Worm (Caenorhabditis elegans) whole organism, young adult: ENCODE results near the gene str-134.
A peak's percentile ranks its signal among the peaks of the same experiment; 100 is the strongest.

Experiments
- B0035.1 ChIP-seq: sonication (generic microtip); optimal IDR thresholded peaks from 2 replicates; lab custom pipeline; 2016; ENCODE audit warnings: missing genetic modification characterization, mild to moderate bottlenecking, missing compliant biosample characterization, missing genotype, missing genetic modification reagents
- B0336.3 ChIP-seq: fragments of 200-800 bp; sonication (Bioruptor generic); IDR thresholded peaks from 2 replicates; pipeline ENCODE4 v1.3.6; 2022; ENCODE audit warnings: missing genetic modification characterization, missing compliant biosample characterization
- F10E7.11 ChIP-seq: sonication (generic microtip); optimal IDR thresholded peaks from 2 replicates; lab custom pipeline; 2017; ENCODE audit warnings: mild to moderate bottlenecking, missing genetic modification characterization, moderate library complexity, missing compliant biosample characterization
- F22D6.2 ChIP-seq: sonication (generic microtip); optimal IDR thresholded peaks from 2 replicates; lab custom pipeline; 2016; ENCODE audit warnings: mild to moderate bottlenecking, missing genetic modification characterization, missing compliant biosample characterization
- F33H1.4 ChIP-seq: fragments of 200-800 bp; sonication (Bioruptor generic); IDR thresholded peaks from 2 replicates; pipeline ENCODE4 v1.3.6; 2022; ENCODE audit warnings: missing genetic modification reagents, missing genetic modification characterization, missing compliant biosample characterization
- F49E8.2 ChIP-seq: sonication (generic microtip); optimal IDR thresholded peaks from 3 replicates; lab custom pipeline; 2017; ENCODE audit warnings: missing genetic modification characterization, mild to moderate bottlenecking, missing compliant biosample characterization, antibody characterized with exemption, moderate library complexity; ENCODE audit not compliant: insufficient read depth
- F52B5.7 ChIP-seq: sonication (generic microtip); optimal IDR thresholded peaks from 2 replicates; lab custom pipeline; 2016; ENCODE audit warnings: mild to moderate bottlenecking, missing genetic modification characterization, missing compliant biosample characterization
- F55B11.4 ChIP-seq: sonication (generic microtip); optimal IDR thresholded peaks from 2 replicates; lab custom pipeline; 2016; ENCODE audit warnings: missing compliant biosample characterization, missing genetic modification characterization, borderline replicate concordance; ENCODE audit not compliant: insufficient read depth
- Y53F4B.3 ChIP-seq: fragments of 200-800 bp; sonication (Bioruptor generic); IDR thresholded peaks from 2 replicates; pipeline ENCODE4 v1.3.6; 2022; ENCODE audit warnings: missing genetic modification reagents, missing genetic modification characterization, missing compliant biosample characterization
- Y67H2A.10 ChIP-seq: fragments of 200-800 bp; sonication (Bioruptor generic); conservative IDR thresholded peaks from 2 replicates; pipeline ENCODE4 v1.3.6; 2022; ENCODE audit warnings: missing genetic modification reagents, missing genetic modification characterization, missing compliant biosample characterization
- Y79H2A.3 ChIP-seq: fragments of 200-800 bp; sonication (Bioruptor generic); conservative IDR thresholded peaks from 2 replicates; pipeline ENCODE4 v1.3.6; 2022; ENCODE audit warnings: missing genetic modification reagents, missing genetic modification characterization, missing compliant biosample characterization
- Y95B8A.8 ChIP-seq: fragments of 200-800 bp; sonication (Bioruptor generic); IDR thresholded peaks from 2 replicates; pipeline ENCODE4 v1.3.6; 2022; ENCODE audit warnings: missing genetic modification reagents, missing genetic modification characterization, missing compliant biosample characterization
- aptf-2 ChIP-seq: fragments of 200-800 bp; sonication (Bioruptor generic); conservative IDR thresholded peaks from 2 replicates; pipeline ENCODE4 v1.3.6; 2022; ENCODE audit warnings: missing genetic modification reagents, missing genetic modification characterization, missing compliant biosample characterization
- athp-1 ChIP-seq: sonication (generic microtip); optimal IDR thresholded peaks from 2 replicates; lab custom pipeline; 2017; ENCODE audit warnings: mild to moderate bottlenecking, missing genetic modification characterization, missing compliant biosample characterization
- attf-6 ChIP-seq: fragments of 200-800 bp; sonication (Bioruptor generic); IDR thresholded peaks from 2 replicates; pipeline ENCODE4 v1.3.6; 2022; ENCODE audit warnings: missing genetic modification reagents, missing genetic modification characterization, missing compliant biosample characterization
- bed-1 ChIP-seq: fragments of 200-800 bp; sonication (Bioruptor generic); IDR thresholded peaks from 2 replicates; pipeline ENCODE4 v1.3.6; 2022; ENCODE audit warnings: missing genetic modification reagents, missing genetic modification characterization, missing compliant biosample characterization
- ceh-100 ChIP-seq: fragments of 200-800 bp; sonication (Bioruptor generic); IDR thresholded peaks from 2 replicates; pipeline ENCODE4 v1.3.6; 2022; ENCODE audit warnings: missing genetic modification reagents, missing genetic modification characterization, missing compliant biosample characterization
- ceh-27 ChIP-seq: fragments of 200-800 bp; sonication (Bioruptor generic); optimal IDR thresholded peaks from 2 replicates; lab custom pipeline; 2018; ENCODE audit warnings: mild to moderate bottlenecking, missing genetic modification characterization, moderate library complexity, missing compliant biosample characterization
- ceh-58 ChIP-seq: fragments of 200-800 bp; sonication (Bioruptor generic); IDR thresholded peaks from 2 replicates; pipeline ENCODE4 v1.3.6; 2022; ENCODE audit warnings: missing genetic modification characterization, missing compliant biosample characterization
- ceh-79 ChIP-seq: sonication (generic microtip); optimal IDR thresholded peaks from 2 replicates; lab custom pipeline; 2017; ENCODE audit warnings: mild to moderate bottlenecking, missing genetic modification characterization, missing compliant biosample characterization
- die-1 ChIP-seq: sonication (generic microtip); optimal IDR thresholded peaks from 2 replicates; lab custom pipeline; 2016; ENCODE audit warnings: missing genotype, mild to moderate bottlenecking, missing genetic modification characterization, missing compliant biosample characterization
- gei-17 ChIP-seq: fragments of 200-800 bp; sonication (Bioruptor generic); optimal IDR thresholded peaks from 2 replicates; lab custom pipeline; 2018; ENCODE audit warnings: mild to moderate bottlenecking, missing genetic modification characterization, missing compliant biosample characterization
- hmg-1.2 ChIP-seq: fragments of 200-800 bp; sonication (Bioruptor generic); IDR thresholded peaks from 2 replicates; pipeline ENCODE4 v1.3.6; 2022; ENCODE audit warnings: missing genetic modification reagents, missing genetic modification characterization, missing compliant biosample characterization
- hsf-1 ChIP-seq: fragments of 200-800 bp; sonication (Bioruptor generic); IDR thresholded peaks from 2 replicates; pipeline ENCODE4 v1.3.6; 2022; ENCODE audit warnings: missing genetic modification reagents, missing genetic modification characterization, missing compliant biosample characterization
- let-526 ChIP-seq: fragments of 200-800 bp; sonication (Bioruptor generic); IDR thresholded peaks from 2 replicates; pipeline ENCODE4 v1.3.6; 2022; ENCODE audit warnings: missing genetic modification reagents, missing genetic modification characterization, missing compliant biosample characterization
- lin-35 ChIP-seq, 3 experiments: fragments of 150-350 bp in 2 of 3; sonication (generic microtip) in 1 of 3; optimal IDR thresholded peaks; 2 replicates each; lab custom pipeline; 2014 to 2018; ENCODE audit warnings: missing biosample characterization in 3 of 3, missing genetic modification characterization in 3 of 3, missing genetic modification reagents in 3 of 3
- lin-40 ChIP-seq: sonication (generic microtip); optimal IDR thresholded peaks from 2 replicates; lab custom pipeline; 2016; ENCODE audit warnings: missing genetic modification characterization, mild to moderate bottlenecking, missing compliant biosample characterization, missing genotype, missing genetic modification reagents
- lsl-1 ChIP-seq: fragments of 200-800 bp; sonication (Bioruptor generic); optimal IDR thresholded peaks from 2 replicates; lab custom pipeline; 2018; ENCODE audit warnings: mild to moderate bottlenecking, missing genetic modification characterization, moderate library complexity, missing compliant biosample characterization
- madf-3 ChIP-seq: fragments of 200-800 bp; sonication (Bioruptor generic); IDR thresholded peaks from 2 replicates; pipeline ENCODE4 v1.3.6; 2022; ENCODE audit warnings: missing genetic modification reagents, missing genetic modification characterization, missing compliant biosample characterization
- mes-4 ChIP-seq: sonication (generic microtip); optimal IDR thresholded peaks from 2 replicates; lab custom pipeline; 2016; ENCODE audit warnings: missing genotype, missing genetic modification characterization, missing compliant biosample characterization
- mxl-1 ChIP-seq: sonication (generic microtip); optimal IDR thresholded peaks from 2 replicates; lab custom pipeline; 2016; ENCODE audit warnings: missing genetic modification characterization, missing compliant biosample characterization
- nfya-2 ChIP-seq: fragments of 200-800 bp; sonication (Bioruptor generic); IDR thresholded peaks from 2 replicates; pipeline ENCODE4 v1.3.6; 2022; ENCODE audit warnings: missing genetic modification reagents, missing genetic modification characterization, missing compliant biosample characterization
- nhr-179 ChIP-seq: sonication (generic microtip); optimal IDR thresholded peaks from 2 replicates; lab custom pipeline; 2016; ENCODE audit warnings: mild to moderate bottlenecking, missing genetic modification characterization, missing compliant biosample characterization
- nhr-27 ChIP-seq: fragments of 200-800 bp; sonication (Bioruptor generic); optimal IDR thresholded peaks from 2 replicates; lab custom pipeline; 2018; ENCODE audit warnings: mild to moderate bottlenecking, missing genetic modification characterization, moderate library complexity, missing compliant biosample characterization
- rpc-1 ChIP-seq, 2 experiments: fragments of 150-350 bp in 1 of 2; sonication (generic microtip) in 1 of 2; optimal IDR thresholded peaks; 2 replicates each; lab custom pipeline; 2014 to 2018; ENCODE audit warnings: missing biosample characterization in 1 of 2, missing genetic modification characterization in 1 of 2, missing genetic modification reagents in 1 of 2, missing genotype in 1 of 2
- snpc-1.3 ChIP-seq: sonication (generic microtip); optimal IDR thresholded peaks from 2 replicates; lab custom pipeline; 2017; ENCODE audit warnings: missing genetic modification characterization, mild to moderate bottlenecking, missing compliant biosample characterization, antibody characterized with exemption, moderate library complexity, missing genotype, missing genetic modification reagents; ENCODE audit not compliant: insufficient read depth
- snpc-3.4 ChIP-seq: sonication (generic microtip); optimal IDR thresholded peaks from 2 replicates; lab custom pipeline; 2017; ENCODE audit warnings: missing genetic modification characterization, mild to moderate bottlenecking, missing compliant biosample characterization, antibody characterized with exemption, moderate library complexity, missing genotype, missing genetic modification reagents
- sptf-2 ChIP-seq: fragments of 200-800 bp; sonication (Bioruptor generic); optimal IDR thresholded peaks from 2 replicates; lab custom pipeline; 2018; ENCODE audit warnings: mild to moderate bottlenecking, missing genetic modification characterization, missing compliant biosample characterization
- tbp1 ChIP-seq: fragments of 200-800 bp; sonication (Bioruptor generic); optimal IDR thresholded peaks from 2 replicates; lab custom pipeline; 2018; ENCODE audit warnings: mild to moderate bottlenecking, missing genetic modification characterization, missing compliant biosample characterization
- tbx-9 ChIP-seq: sonication (generic microtip); optimal IDR thresholded peaks from 2 replicates; lab custom pipeline; 2016; ENCODE audit warnings: borderline replicate concordance, missing genetic modification characterization, inconsistent platforms, missing compliant biosample characterization
- unc-130 ChIP-seq: sonication (generic microtip); optimal IDR thresholded peaks from 2 replicates; lab custom pipeline; 2016; ENCODE audit warnings: missing genetic modification reagents, missing genetic modification characterization, missing compliant biosample characterization
- unc-62 ChIP-seq: fragments of 150-350 bp; optimal IDR thresholded peaks from 2 replicates; lab custom pipeline; 2014; ENCODE audit warnings: missing biosample characterization, missing genetic modification reagents, missing genetic modification characterization
- zfh-2 ChIP-seq: fragments of 200-800 bp; sonication (Bioruptor generic); conservative IDR thresholded peaks from 2 replicates; pipeline ENCODE4 v1.3.6; 2022; ENCODE audit warnings: missing genetic modification reagents, missing genetic modification characterization, missing compliant biosample characterization
- ztf-26 ChIP-seq: sonication (generic microtip); optimal IDR thresholded peaks from 2 replicates; lab custom pipeline; 2017; ENCODE audit warnings: missing genetic modification characterization, missing compliant biosample characterization
- ztf-28 ChIP-seq: fragments of 200-800 bp; sonication (Bioruptor generic); IDR thresholded peaks from 2 replicates; pipeline ENCODE4 v1.3.6; 2022; ENCODE audit warnings: missing genetic modification reagents, missing genetic modification characterization, missing compliant biosample characterization
- ztf-3 ChIP-seq: fragments of 200-800 bp; sonication (Bioruptor generic); optimal IDR thresholded peaks from 2 replicates; lab custom pipeline; 2018; ENCODE audit warnings: mild to moderate bottlenecking, missing genetic modification characterization, missing compliant biosample characterization

Gene str-134

ce11 chrV:727484-728351 is 15.7 kb upstream of the str-134 start, which contains the start of the genes icl-1 and srh-2 (continued):
- TF ChIP-seq Y67H2A.10 (GFP tag; lab: Robert Waterston, UW) = no peak
- TF ChIP-seq tbp1 (GFP tag; lab: Kevin White, UChicago) = peak; percentile 10
- peak; percentile 37; the same call in 1 of the 2 replicates for TF ChIP-seq hmg-1.2 (GFP tag; lab: Robert Waterston, UW)
- TF ChIP-seq F10E7.11 = no peak
- TF ChIP-seq attf-6 (GFP tag; lab: Robert Waterston, UW) = no peak
- TF ChIP-seq lin-35 (GFP tag; optimal IDR thresholded peaks at IDR 0.05; lab: Kevin White, UChicago) = no peak
- TF ChIP-seq nhr-27 (tag; lab: Kevin White, UChicago) = no peak
- no peak for TF ChIP-seq unc-62 (GFP tag; lab: Kevin White, UChicago)
- no peak for TF ChIP-seq F55B11.4
- no peak for TF ChIP-seq F49E8.2 (tag; lab: Kevin White, UChicago)
- TF ChIP-seq sptf-2 = peak; percentile 64
- TF ChIP-seq ztf-28 (GFP tag; lab: Robert Waterston, UW) = 0 out of 2 replicates have a peak, but pooled peaks have one; percentile 46
- peak; percentile 76 for TF ChIP-seq ceh-79 (tag; lab: Kevin White, UChicago)
- TF ChIP-seq snpc-1.3 = no peak
- no peak for TF ChIP-seq nhr-179 (tag; lab: Kevin White, UChicago)
- peak; percentile 61 for TF ChIP-seq athp-1
- peak; percentile 28 for TF ChIP-seq F22D6.2
- TF ChIP-seq mxl-1 (tag; lab: Kevin White, UChicago) = no peak
- TF ChIP-seq madf-3 (GFP tag; lab: Robert Waterston, UW) = peak; percentile 47; the same call in 1 of the 2 replicates
- TF ChIP-seq Y53F4B.3 (GFP tag; lab: Robert Waterston, UW) = no peak
- TF ChIP-seq gei-17 (GFP tag; lab: Kevin White, UChicago) = peak; percentile 35
- TF ChIP-seq F52B5.7 = peak; percentile 83
- TF ChIP-seq Y79H2A.3 (GFP tag; lab: Robert Waterston, UW) = no peak
- TF ChIP-seq aptf-2 (GFP tag; lab: Robert Waterston, UW) = no peak
- no peak for TF ChIP-seq mes-4 (tag; lab: Kevin White, UChicago)
- TF ChIP-seq Y95B8A.8 = peak; percentile 11; the same call in 1 of the 2 replicates
- TF ChIP-seq ztf-3 (GFP tag; lab: Kevin White, UChicago) = peak; percentile 4
- no peak for TF ChIP-seq F33H1.4
- TF ChIP-seq B0336.3 = peak; percentile 74; the same call in 1 of the 2 replicates
- no peak for TF ChIP-seq unc-130
- no peak for TF ChIP-seq tbx-9 (tag; lab: Kevin White, UChicago)
- TF ChIP-seq hsf-1 (GFP tag; lab: Robert Waterston, UW) = no peak; the same call in 1 of the 2 replicates
- TF ChIP-seq ceh-27 (GFP tag; lab: Kevin White, UChicago) = no peak
- peak; percentile 72 for TF ChIP-seq ztf-26
- TF ChIP-seq B0035.1 (tag; lab: Kevin White, UChicago) = peak; percentile 39
- 0 out of 2 replicates have a peak, but pooled peaks have one; percentile 23 for TF ChIP-seq let-526
- TF ChIP-seq lsl-1 (GFP tag; lab: Kevin White, UChicago) = no peak
- TF ChIP-seq die-1 (tag; lab: Kevin White, UChicago) = no peak
- no peak for TF ChIP-seq bed-1 (GFP tag; lab: Robert Waterston, UW)
- TF ChIP-seq lin-40 (tag; lab: Kevin White, UChicago) = peak; percentile 18
- TF ChIP-seq rpc-1 (optimal IDR thresholded peaks at IDR 0.05; lab: Kevin White, UChicago) = no peak
- TF ChIP-seq rpc-1 (tag; optimal IDR thresholded peaks at IDR 0.05; lab: Kevin White, UChicago) = no peak
- no peak for TF ChIP-seq ceh-58 (GFP tag; lab: Robert Waterston, UW)
- TF ChIP-seq ceh-100 (GFP tag; lab: Robert Waterston, UW) = no peak
- no peak for TF ChIP-seq snpc-3.4 (tag; lab: Kevin White, UChicago)
- no peak for TF ChIP-seq nfya-2 (GFP tag; lab: Robert Waterston, UW)
- TF ChIP-seq zfh-2 (GFP tag; lab: Robert Waterston, UW) = peak; percentile 79
